Fruit fly (Drosophila melanogaster): ENCODE data around the gene Pdcd4.

DNA sequence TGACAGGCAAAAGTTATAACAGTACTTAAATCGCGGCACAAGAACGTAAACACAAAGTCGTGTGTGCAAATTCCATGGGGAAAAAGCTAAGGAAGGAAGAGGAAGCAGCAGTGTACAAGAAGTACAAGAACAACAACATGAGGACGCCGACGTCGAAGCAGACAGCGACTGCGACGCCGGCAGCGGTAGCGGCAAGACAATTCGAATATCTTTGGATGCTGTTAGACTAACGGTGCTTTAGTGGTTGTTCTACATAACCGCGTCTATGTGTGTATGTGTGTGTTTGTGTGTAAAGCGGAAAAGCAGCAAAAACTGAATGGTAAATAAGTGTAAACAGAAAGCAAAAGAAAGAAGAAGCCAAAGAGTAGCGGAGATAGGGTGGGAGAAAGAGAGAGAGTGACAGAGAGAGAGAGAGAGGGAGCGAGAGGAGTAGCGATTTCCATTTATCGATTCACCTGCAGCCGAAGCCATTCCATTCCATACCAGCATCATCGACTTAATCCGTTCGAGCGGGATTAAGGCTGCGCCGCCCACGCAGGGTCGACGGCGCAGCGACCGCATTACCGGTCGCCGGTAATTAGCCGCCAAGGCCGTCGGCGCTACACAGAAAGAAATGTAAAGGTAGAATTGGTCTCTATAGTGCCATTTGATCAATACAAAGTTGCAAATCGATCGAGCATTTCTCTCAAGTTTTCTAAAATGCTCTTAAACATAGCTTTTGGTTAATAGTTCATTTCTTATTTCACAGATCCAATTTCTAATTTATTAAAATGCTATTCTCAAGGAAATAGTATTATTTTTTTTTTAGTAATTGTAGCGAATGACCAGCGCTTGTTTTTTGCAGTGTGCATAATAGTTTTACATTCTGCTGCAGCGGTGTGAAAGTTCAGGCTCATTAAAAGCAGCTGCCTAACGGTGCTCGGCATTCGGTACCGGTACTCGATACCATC, 29.0 kb upstream of the Pdcd4 start:
- TF ChIP-seq CG8478 (optimal IDR thresholded peaks at IDR 0.05) (no peak), CTCF (optimal IDR thresholded peaks at IDR 0.05) (no peak)

Data from S2 (cell line).